Worm (Caenorhabditis elegans) whole organism, late embryonic: Measurements from ENCODE around the gene H23N18.5.
"Not testable (repeated sequence)": the region's sequence is repeated elsewhere in the genome, so short reads cannot be mapped to it uniquely, and the experiment has no call there.

Experiments used
- C08G9.2 ChIP-seq: sonication (generic microtip); optimal IDR thresholded peaks from 2 replicates; lab custom pipeline; 2016; ENCODE audit warnings: mild to moderate bottlenecking, missing genetic modification characterization, moderate library complexity, missing compliant biosample characterization
- C38D4.7 ChIP-seq: fragments of 200-800 bp; sonication (Bioruptor generic); optimal IDR thresholded peaks from 2 replicates; lab custom pipeline; 2018; ENCODE audit warnings: mild to moderate bottlenecking, missing genetic modification characterization, moderate library complexity, missing compliant biosample characterization
- K02D7.2 ChIP-seq: sonication (generic microtip); optimal IDR thresholded peaks from 2 replicates; lab custom pipeline; 2017; ENCODE audit warnings: mild to moderate bottlenecking, missing genetic modification characterization, missing compliant biosample characterization
- K09A11.1 ChIP-seq: sonication (generic microtip); optimal IDR thresholded peaks from 2 replicates; lab custom pipeline; 2017; ENCODE audit warnings: antibody characterized with exemption, mild to moderate bottlenecking, missing genetic modification characterization, missing compliant biosample characterization; ENCODE audit not compliant: insufficient read depth
- ahr-1 ChIP-seq: sonication (generic microtip); optimal IDR thresholded peaks from 2 replicates; lab custom pipeline; 2016; ENCODE audit warnings: missing genetic modification characterization, missing compliant biosample characterization
- ceh-18 ChIP-seq: sonication (generic microtip); optimal IDR thresholded peaks from 2 replicates; lab custom pipeline; 2016; ENCODE audit warnings: missing genetic modification characterization, missing compliant biosample characterization
- ceh-2 ChIP-seq: sonication (generic microtip); optimal IDR thresholded peaks from 2 replicates; lab custom pipeline; 2016; ENCODE audit warnings: missing genotype, missing genetic modification characterization, missing compliant biosample characterization
- ceh-22 ChIP-seq: sonication (generic microtip); optimal IDR thresholded peaks from 2 replicates; lab custom pipeline; 2017; ENCODE audit warnings: missing biosample characterization, missing genetic modification characterization
- ceh-30 ChIP-seq: fragments of 150-350 bp; optimal IDR thresholded peaks from 2 replicates; lab custom pipeline; 2014; ENCODE audit warnings: missing biosample characterization, missing genetic modification characterization
- ceh-45 ChIP-seq: fragments of 200-800 bp; sonication (Bioruptor generic); IDR thresholded peaks from 2 replicates; pipeline ENCODE4 v1.3.6; 2022; ENCODE audit warnings: missing genetic modification reagents, missing genetic modification characterization, missing compliant biosample characterization
- ceh-9 ChIP-seq: sonication (generic microtip); optimal IDR thresholded peaks from 2 replicates; lab custom pipeline; 2016; ENCODE audit warnings: mild to moderate bottlenecking, missing genetic modification characterization, inconsistent platforms, missing compliant biosample characterization
- dmd-4 ChIP-seq: sonication (generic microtip); optimal IDR thresholded peaks from 2 replicates; lab custom pipeline; 2016; ENCODE audit warnings: borderline replicate concordance, missing genetic modification characterization, missing compliant biosample characterization
- elt-2 ChIP-seq: sonication (generic microtip); optimal IDR thresholded peaks from 2 replicates; lab custom pipeline; 2016; ENCODE audit warnings: missing genetic modification reagents, missing genetic modification characterization, missing compliant biosample characterization
- ets-4 ChIP-seq: sonication (generic microtip); optimal IDR thresholded peaks from 2 replicates; lab custom pipeline; 2016; ENCODE audit warnings: missing genetic modification characterization, missing compliant biosample characterization
- fax-1 ChIP-seq: sonication (generic microtip); optimal IDR thresholded peaks from 2 replicates; lab custom pipeline; 2016; ENCODE audit warnings: missing genotype, missing genetic modification characterization, missing compliant biosample characterization
- fkh-10 ChIP-seq: fragments of 150-350 bp; optimal IDR thresholded peaks from 2 replicates; lab custom pipeline; 2014; ENCODE audit warnings: missing biosample characterization, missing genetic modification reagents, missing genetic modification characterization
- fkh-6 ChIP-seq: sonication (generic microtip); optimal IDR thresholded peaks from 2 replicates; lab custom pipeline; 2016; ENCODE audit warnings: missing genetic modification characterization, missing compliant biosample characterization
- hlh-15 ChIP-seq: sonication (generic microtip); optimal IDR thresholded peaks from 2 replicates; lab custom pipeline; 2016; ENCODE audit warnings: missing genetic modification characterization, missing compliant biosample characterization
- hlh-8 ChIP-seq: sonication (generic microtip); optimal IDR thresholded peaks from 2 replicates; lab custom pipeline; 2016; ENCODE audit warnings: missing genotype, missing genetic modification characterization, missing compliant biosample characterization
- npax-4 ChIP-seq: sonication (generic microtip); optimal IDR thresholded peaks from 2 replicates; lab custom pipeline; 2016; ENCODE audit warnings: missing genetic modification characterization, missing compliant biosample characterization
- odd-2 ChIP-seq: sonication (generic microtip); optimal IDR thresholded peaks from 2 replicates; lab custom pipeline; 2017; ENCODE audit warnings: antibody characterized with exemption, mild to moderate bottlenecking, missing genetic modification characterization, missing compliant biosample characterization
- pax-1 ChIP-seq: fragments of 150-350 bp; optimal IDR thresholded peaks from 2 replicates; lab custom pipeline; 2014; ENCODE audit warnings: missing biosample characterization, missing genetic modification characterization
- pha-2 ChIP-seq: sonication (generic microtip); optimal IDR thresholded peaks from 2 replicates; lab custom pipeline; 2017; ENCODE audit warnings: mild to moderate bottlenecking, missing genetic modification characterization, missing compliant biosample characterization
- ref-2 ChIP-seq: sonication (generic microtip); optimal IDR thresholded peaks from 2 replicates; lab custom pipeline; 2016; ENCODE audit warnings: missing genetic modification characterization, missing compliant biosample characterization
- sdc-2 ChIP-seq: sonication (generic microtip); optimal IDR thresholded peaks from 2 replicates; lab custom pipeline; 2016; ENCODE audit warnings: missing genotype, missing genetic modification characterization, missing compliant biosample characterization
- sox-4 ChIP-seq: sonication (generic microtip); optimal IDR thresholded peaks from 2 replicates; lab custom pipeline; 2017; ENCODE audit warnings: mild to moderate bottlenecking, missing genetic modification characterization, inconsistent platforms, missing compliant biosample characterization
- syd-9 ChIP-seq: sonication (generic microtip); optimal IDR thresholded peaks from 2 replicates; lab custom pipeline; 2016; ENCODE audit warnings: mild to moderate bottlenecking, missing genetic modification characterization, moderate library complexity, missing compliant biosample characterization
- tbx-2 ChIP-seq: sonication (generic microtip); optimal IDR thresholded peaks from 2 replicates; lab custom pipeline; 2016; ENCODE audit warnings: missing genetic modification characterization, missing compliant biosample characterization
- tbx-7 ChIP-seq: sonication (generic microtip); optimal IDR thresholded peaks from 2 replicates; lab custom pipeline; 2016; ENCODE audit warnings: missing genotype, missing genetic modification characterization, missing compliant biosample characterization
- ttx-3 ChIP-seq: sonication (generic microtip); optimal IDR thresholded peaks from 2 replicates; lab custom pipeline; 2016; ENCODE audit warnings: missing genetic modification reagents, missing genetic modification characterization, missing compliant biosample characterization
- unc-3 ChIP-seq, 2 experiments: fragments of 200-800 bp in 1 of 2; sonication (Bioruptor generic) in 1 of 2; sonication (generic microtip) in 1 of 2; conservative IDR thresholded peaks in 1 of 2; optimal IDR thresholded peaks in 1 of 2; 2 replicates each; pipeline versions ENCODE4 v1.3.6 to Lab custom; 2016 to 2022; ENCODE audit warnings: missing compliant biosample characterization in 2 of 2, missing genetic modification characterization in 2 of 2, missing genetic modification reagents in 1 of 2

Gene H23N18.5

ce11 chrV:4901074-4901473 is 11.1 kb downstream of the H23N18.5 start, which contains the start of gene ugt-67:
Gene ugt-67 (plus strand): TSS chrV:4901374.
- TF ChIP-seq ref-2 (tag; lab: Kevin White, UChicago) = no peak
- TF ChIP-seq ahr-1 (tag; lab: Kevin White, UChicago) = no peak
- TF ChIP-seq dmd-4 (tag; lab: Kevin White, UChicago) = no peak
- no peak for TF ChIP-seq ceh-18
- no peak for TF ChIP-seq ceh-9 (tag; lab: Kevin White, UChicago)
- TF ChIP-seq K02D7.2 = no peak
- TF ChIP-seq pax-1 (tag; lab: Kevin White, UChicago) = no peak
- no peak for TF ChIP-seq ttx-3 (tag; lab: Kevin White, UChicago)
- TF ChIP-seq syd-9 (tag; lab: Kevin White, UChicago) = no peak
- TF ChIP-seq sdc-2 (tag; lab: Kevin White, UChicago) = no peak
- no peak for TF ChIP-seq ets-4 (tag; lab: Kevin White, UChicago)
- TF ChIP-seq tbx-7 (tag; lab: Kevin White, UChicago) = no peak
- TF ChIP-seq ceh-22 (tag; lab: Kevin White, UChicago) = no peak
- TF ChIP-seq hlh-8 (tag; lab: Kevin White, UChicago) = no peak
- TF ChIP-seq ceh-30 (tag; lab: Kevin White, UChicago) = no peak
- no peak for TF ChIP-seq C38D4.7 (GFP tag; lab: Kevin White, UChicago)
- no peak for TF ChIP-seq tbx-2 (tag; lab: Kevin White, UChicago)
- TF ChIP-seq elt-2 = no peak
- TF ChIP-seq, all 69 proteins: peak for 0

ce11 chrV:4900020-4900419 is 12.2 kb downstream of the H23N18.5 start, which contains the start of gene ugt-10:
Gene ugt-10 (minus strand): TSS chrV:4900120.
- TF ChIP-seq fkh-10 (GFP tag; lab: Kevin White, UChicago); fax-1 (tag; lab: Kevin White, UChicago); unc-3 (GFP tag; conservative IDR thresholded peaks at IDR 0.05; lab: Robert Waterston, UW); unc-3 (tag; optimal IDR thresholded peaks at IDR 0.05; lab: Kevin White, UChicago): not testable (repeated sequence)

ce11 chrV:4895744-4896143 is 16.4 kb downstream of the H23N18.5 start, which contains the start of gene ugt-9:
Gene ugt-9 (plus strand): TSS chrV:4896048.
- peak; percentile 62 for TF ChIP-seq elt-2
- no peak for TF ChIP-seq ets-4 (tag; lab: Kevin White, UChicago)

- TF ChIP-seq sdc-2 (tag; lab: Kevin White, UChicago) (no peak), C08G9.2 (no peak), K09A11.1 (tag; lab: Kevin White, UChicago) (no peak), tbx-7 (tag; lab: Kevin White, UChicago) (no peak)
Observed at ce11 chrV:4894971-4895370, 17.2 kb downstream of the H23N18.5 start, which contains the start of gene ugt-11. Gene ugt-11 (minus strand): TSS chrV:4895071.

ce11 chrV:4891305-4891704 is 20.9 kb downstream of the H23N18.5 start:
- TF ChIP-seq elt-2 (no peak), pha-2 (tag; lab: Kevin White, UChicago) (no peak), ceh-45 (GFP tag; lab: Robert Waterston, UW) (no peak)

- TF ChIP-seq npax-4 (tag; lab: Kevin White, UChicago) (no peak), K09A11.1 (tag; lab: Kevin White, UChicago) (no peak), pax-1 (tag; lab: Kevin White, UChicago) (no peak)
Observed at ce11 chrV:4890781-4891180, 21.4 kb downstream of the H23N18.5 start.

ce11 chrV:4889976-4890479 is 22.2 kb downstream of the H23N18.5 start, which contains the start of gene T19H12.2:
Gene T19H12.2 (plus strand): TSS chrV:4890429.
- no peak for TF ChIP-seq pha-2 (tag; lab: Kevin White, UChicago)
- TF ChIP-seq odd-2 (tag; lab: Kevin White, UChicago) = no peak
- no peak for TF ChIP-seq fkh-6 (tag; lab: Kevin White, UChicago)
- TF ChIP-seq ets-4 (tag; lab: Kevin White, UChicago) = no peak
- TF ChIP-seq ceh-30 (tag; lab: Kevin White, UChicago) = no peak
- no peak for TF ChIP-seq hlh-15 (tag; lab: Kevin White, UChicago)
- TF ChIP-seq syd-9 (tag; lab: Kevin White, UChicago) = no peak
- TF ChIP-seq ttx-3 (tag; lab: Kevin White, UChicago) = no peak
- TF ChIP-seq ceh-2 (tag; lab: Kevin White, UChicago) = no peak
- TF ChIP-seq dmd-4 (tag; lab: Kevin White, UChicago) = no peak
- TF ChIP-seq hlh-8 (tag; lab: Kevin White, UChicago) = no peak
- no peak for TF ChIP-seq sox-4 (tag; lab: Kevin White, UChicago)
